Worm (Caenorhabditis elegans) whole organism, L4 larva: ENCODE data around the gene C24A3.1.

ENCODE experiments used
- R02D3.7 ChIP-seq: fragments of 150-350 bp; sonication (generic microtip); optimal IDR thresholded peaks from 3 replicates; lab custom pipeline; 2014; ENCODE audit warnings: missing biosample characterization, missing genetic modification characterization
- ama-1 ChIP-seq: fragments of 150-350 bp; optimal IDR thresholded peaks from 2 replicates; lab custom pipeline; 2014; ENCODE audit warnings: inconsistent platforms, mixed read lengths
- ceh-28 ChIP-seq: fragments of 150-350 bp; optimal IDR thresholded peaks from 2 replicates; lab custom pipeline; 2014; ENCODE audit warnings: missing biosample characterization, missing genetic modification reagents, missing genetic modification characterization
- lin-39 ChIP-seq: fragments of 150-350 bp; optimal IDR thresholded peaks from 2 replicates; lab custom pipeline; 2014; ENCODE audit warnings: missing biosample characterization, missing genetic modification reagents, missing genetic modification characterization
- lsy-2 ChIP-seq, 2 experiments: fragments of 150-350 bp in 1 of 2; sonication (generic microtip) in 1 of 2; optimal IDR thresholded peaks; 2 replicates each; lab custom pipeline; 2014 to 2017; ENCODE audit warnings: missing biosample characterization in 2 of 2, missing genetic modification characterization in 2 of 2
- mxl-2 ChIP-seq: fragments of 200-800 bp; sonication (Bioruptor generic); conservative IDR thresholded peaks from 2 replicates; pipeline ENCODE4 v1.3.6; 2022; ENCODE audit warnings: missing genetic modification reagents, missing genetic modification characterization, missing compliant biosample characterization
- nhr-11 ChIP-seq: fragments of 150-350 bp; optimal IDR thresholded peaks from 2 replicates; lab custom pipeline; 2014; ENCODE audit warnings: missing biosample characterization, missing genetic modification characterization
- nhr-237 ChIP-seq: sonication (generic microtip); optimal IDR thresholded peaks from 2 replicates; lab custom pipeline; 2017; ENCODE audit warnings: missing biosample characterization, missing genetic modification characterization
- nhr-25 ChIP-seq: sonication (generic microtip); optimal IDR thresholded peaks from 2 replicates; lab custom pipeline; 2017; ENCODE audit warnings: missing genetic modification characterization, mild to moderate bottlenecking, missing compliant biosample characterization, antibody characterized with exemption, moderate library complexity, borderline replicate concordance; ENCODE audit not compliant: insufficient read depth
- nhr-28 ChIP-seq: fragments of 150-350 bp; optimal IDR thresholded peaks from 2 replicates; lab custom pipeline; 2014; ENCODE audit warnings: missing biosample characterization, missing genetic modification characterization
- nhr-76 ChIP-seq: fragments of 150-350 bp; optimal IDR thresholded peaks from 2 replicates; lab custom pipeline; 2014; ENCODE audit warnings: missing biosample characterization, missing genetic modification characterization
- nhr-77 ChIP-seq: fragments of 150-350 bp; optimal IDR thresholded peaks from 2 replicates; lab custom pipeline; 2014; ENCODE audit warnings: missing biosample characterization, missing genetic modification characterization
- unc-62 ChIP-seq, 3 experiments: fragments of 150-350 bp in 1 of 3; sonication (generic microtip); optimal IDR thresholded peaks in 2 of 3; peaks in 1 of 3; 1 replicate in 1 of 3; 2 replicates in 2 of 3; lab custom pipeline; 2014 to 2017; ENCODE audit warnings: missing biosample characterization in 3 of 3, missing genetic modification characterization in 3 of 3, missing genetic modification reagents in 3 of 3, missing genotype in 1 of 3
- zag-1 ChIP-seq: fragments of 150-350 bp; optimal IDR thresholded peaks from 2 replicates; lab custom pipeline; 2014; ENCODE audit warnings: missing biosample characterization, missing genetic modification characterization

DNA sequence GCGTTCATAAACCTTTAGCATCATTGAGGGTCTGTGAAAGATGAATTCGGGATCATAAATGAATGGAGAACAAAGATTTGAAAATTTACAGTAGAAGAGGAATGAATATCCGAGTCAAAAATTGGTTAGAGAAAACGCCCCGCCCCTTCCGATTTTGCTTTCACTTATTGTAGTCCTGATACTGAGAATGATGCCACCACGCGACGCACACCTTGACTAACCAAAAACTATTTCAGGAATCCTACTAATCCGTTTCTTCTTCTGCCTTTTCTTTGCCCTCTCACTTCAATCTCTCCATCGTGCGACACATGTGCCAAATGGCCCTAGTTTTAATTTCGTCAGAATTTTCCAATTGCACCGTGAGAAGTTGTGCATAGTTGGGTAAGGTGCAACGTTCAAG, 35.4 kb upstream of the C24A3.1 start:
- TF ChIP-seq nhr-76 = no peak
- TF ChIP-seq ceh-28 (tag; lab: Kevin White, UChicago) = no peak
- TF ChIP-seq ama-1 = no peak
- no peak for TF ChIP-seq nhr-11 (tag; lab: Kevin White, UChicago)
- TF ChIP-seq nhr-25 (tag; lab: Kevin White, UChicago) = no peak
- TF ChIP-seq zag-1 (tag; lab: Kevin White, UChicago) = no peak
- TF ChIP-seq nhr-28 (tag; lab: Kevin White, UChicago) = no peak
- TF ChIP-seq lin-39 (tag; lab: Kevin White, UChicago) = no peak
- no peak for TF ChIP-seq R02D3.7 (tag; lab: Kevin White, UChicago)
- TF ChIP-seq mxl-2 (GFP tag; lab: Robert Waterston, UW) = no peak
- peak in 1 of 2 experiments; percentile 79 for TF ChIP-seq unc-62 (GFP tag; optimal IDR thresholded peaks at IDR 0.05 in 1 of 2; lab: Kevin White, UChicago)
- TF ChIP-seq unc-62 (tag; optimal IDR thresholded peaks at IDR 0.05; lab: Kevin White, UChicago) = no peak
- TF ChIP-seq lsy-2 (tag; optimal IDR thresholded peaks at IDR 0.05; lab: Kevin White, UChicago) = no peak
- TF ChIP-seq nhr-237 (tag; lab: Kevin White, UChicago) = no peak
- no peak for TF ChIP-seq nhr-77 (tag; lab: Kevin White, UChicago)
